Worm (Caenorhabditis elegans): ENCODE results near the gene jhdm-1.

jhdm-1 gene

ce11 chrIII:6430834-6431233 is 23.4 kb upstream of the jhdm-1 start, which contains the start of gene popl-1:
Gene popl-1 (minus strand): TSS chrIII:6430934.
- TF ChIP-seq cebp-1 (GFP tag; IDR thresholded peaks at IDR 0.05) (no peak), cebp-1 (tag; optimal IDR thresholded peaks at IDR 0.05) (no peak), ceh-79 (tag; optimal IDR thresholded peaks at IDR 0.05) (no peak), ztf-28 (GFP tag; IDR thresholded peaks at IDR 0.05) (no peak), F33H1.4 (GFP tag; IDR thresholded peaks at IDR 0.05) (no peak), ccch-3 (GFP tag; optimal IDR thresholded peaks at IDR 0.05) (no peak), attf-6 (GFP tag; IDR thresholded peaks at IDR 0.05) (no peak), hlh-12 (tag; optimal IDR thresholded peaks at IDR 0.05) (no peak), snpc-4 (GFP tag; optimal IDR thresholded peaks at IDR 0.05) (no peak), snpc-4 (tag; optimal IDR thresholded peaks at IDR 0.05) (no peak), hmg-20 (GFP tag; IDR thresholded peaks at IDR 0.05) (no peak), dox-1 (GFP tag; IDR thresholded peaks at IDR 0.05) (no peak), Y95B8A.8 (GFP tag; IDR thresholded peaks at IDR 0.05) (no peak), T07F8.4 (tag; optimal IDR thresholded peaks at IDR 0.05) (no peak), B0019.2 (GFP tag; conservative IDR thresholded peaks at IDR 0.05) (no peak), F49E8.2 (tag; optimal IDR thresholded peaks at IDR 0.05; ENCODE audit: insufficient read depth) (no peak), nhr-27 (tag; optimal IDR thresholded peaks at IDR 0.05) (no peak), madf-3 (GFP tag; IDR thresholded peaks at IDR 0.05) (no peak), hlh-26 (GFP tag; conservative IDR thresholded peaks at IDR 0.05) (no peak), T26A5.8 (tag; optimal IDR thresholded peaks at IDR 0.05) (no peak)

- TF ChIP-seq Y67H2A.10 (GFP tag; conservative IDR thresholded peaks at IDR 0.05) (no peak), madf-10 (tag; optimal IDR thresholded peaks at IDR 0.05) (no peak), mcd-1 (GFP tag; IDR thresholded peaks at IDR 0.05) (peak; percentile 82), mel-28 (tag; optimal IDR thresholded peaks at IDR 0.05; ENCODE audit: borderline replicate concordance) (no peak), ZK185.1 (tag; optimal IDR thresholded peaks at IDR 0.05; ENCODE audit: poor library complexity, severe bottlenecking) (peak; percentile 5), F49E8.2 (tag; optimal IDR thresholded peaks at IDR 0.05; ENCODE audit: insufficient read depth) (no peak), him-1 (tag; optimal IDR thresholded peaks at IDR 0.05) (no peak), nhr-90 (tag; optimal IDR thresholded peaks at IDR 0.05) (no peak), cebp-2 (GFP tag; IDR thresholded peaks at IDR 0.05) (no peak), lin-40 (tag; optimal IDR thresholded peaks at IDR 0.05) (peak; percentile 33), ceh-40 (GFP tag; IDR thresholded peaks at IDR 0.05) (no peak), C06A6.2 (GFP tag; conservative IDR thresholded peaks at IDR 0.05) (no peak), attf-5 (GFP tag; optimal IDR thresholded peaks at IDR 0.05) (peak; percentile 71), dpl-1 (GFP tag; optimal IDR thresholded peaks at IDR 0.05) (peak; percentile 36), ceh-79 (tag; optimal IDR thresholded peaks at IDR 0.05) (no peak), xnd-1 (tag; optimal IDR thresholded peaks at IDR 0.05) (no peak), lin-35 (GFP tag; optimal IDR thresholded peaks at IDR 0.05) (peak in 1 of 3 experiments; percentile 67), K12H6.12 (tag; optimal IDR thresholded peaks at IDR 0.05) (no peak), B0261.1 (tag; optimal IDR thresholded peaks at IDR 0.05) (no peak), cebp-1 (GFP tag; IDR thresholded peaks at IDR 0.05) (no peak), cebp-1 (tag; optimal IDR thresholded peaks at IDR 0.05) (peak; percentile 48), hsf-1 (GFP tag; IDR thresholded peaks at IDR 0.05) (0 out of 2 replicates have a peak, but pooled peaks have one; percentile 27), lin-54 (GFP tag; optimal IDR thresholded peaks at IDR 0.05) (peak; percentile 42), hmg-1.2 (GFP tag; IDR thresholded peaks at IDR 0.05) (peak; percentile 47; the same call in 1 of the 2 replicates), ama-1 (optimal IDR thresholded peaks at IDR 0.05) (no peak), ama-1 (GFP tag; optimal IDR thresholded peaks at IDR 0.05) (peak in 1 of 2 experiments; percentile 13), efl-1 (GFP tag; optimal IDR thresholded peaks at IDR 0.05) (peak; percentile 47), F33H1.4 (GFP tag; IDR thresholded peaks at IDR 0.05) (peak; percentile 41; the same call in 1 of the 2 replicates), ceh-27 (GFP tag; optimal IDR thresholded peaks at IDR 0.05) (peak; percentile 55), ceh-91 (GFP tag; IDR thresholded peaks at IDR 0.05) (no peak), snpc-1.1 (tag; optimal IDR thresholded peaks at IDR 0.05; ENCODE audit: insufficient read depth) (peak; percentile 27), mxl-1 (tag; optimal IDR thresholded peaks at IDR 0.05) (no peak), nhr-179 (tag; optimal IDR thresholded peaks at IDR 0.05) (no peak)
Measured at ce11 chrIII:6431766-6432228, 22.5 kb upstream of the jhdm-1 start, which contains the start of the genes mrps-17 and txdc-9. Gene mrps-17 (minus strand): TSS chrIII:6431798. Gene txdc-9 (plus strand): TSS chrIII:6432178.
